Fruit fly (Drosophila melanogaster) whole organism, embryonic: ENCODE results near the gene gish.

Experiments used
- Antp ChIP-seq: fragments of 200-800 bp; sonication (Bioruptor generic); optimal IDR thresholded peaks from 3 replicates; lab custom pipeline; 2016; ENCODE audit warnings: missing biosample characterization, missing genetic modification characterization
- C15 ChIP-seq: fragments of 200-800 bp; sonication (Bioruptor generic); IDR thresholded peaks from 3 replicates; pipeline ENCODE4 v1.3.6; 2022; ENCODE audit warnings: missing biosample characterization, missing genetic modification characterization
- CG10209 ChIP-seq: fragments of 200-800 bp; sonication (Bioruptor generic); optimal IDR thresholded peaks from 3 replicates; lab custom pipeline; 2017; ENCODE audit warnings: missing biosample characterization, mild to moderate bottlenecking, missing genetic modification characterization, missing genetic modification reagents
- CG1024 ChIP-seq: fragments of 200-800 bp; sonication (Bioruptor generic); IDR thresholded peaks from 2 replicates; pipeline ENCODE4 v1.3.6; 2022; ENCODE audit warnings: missing biosample characterization, missing genetic modification characterization
- CG10654 ChIP-seq: fragments of 200-800 bp; sonication (Bioruptor generic); optimal IDR thresholded peaks from 2 replicates; lab custom pipeline; 2016; ENCODE audit warnings: missing biosample characterization, missing genetic modification characterization
- CG11093 ChIP-seq: fragments of 200-800 bp; sonication (Bioruptor generic); IDR thresholded peaks from 3 replicates; pipeline ENCODE4 v1.3.6; 2022; ENCODE audit warnings: missing biosample characterization, missing genetic modification characterization
- CG11247 ChIP-seq: fragments of 200-800 bp; sonication (Bioruptor generic); IDR thresholded peaks from 2 replicates; pipeline ENCODE4 v1.3.6; 2022; ENCODE audit warnings: missing biosample characterization, missing genetic modification characterization
- CG11723 ChIP-seq: fragments of 200-800 bp; sonication (Bioruptor generic); optimal IDR thresholded peaks from 2 replicates; lab custom pipeline; 2017; ENCODE audit warnings: missing biosample characterization, mild to moderate bottlenecking, missing genetic modification characterization
- CG12659 ChIP-seq: fragments of 200-800 bp; sonication (Bioruptor generic); optimal IDR thresholded peaks from 3 replicates; lab custom pipeline; 2017; ENCODE audit warnings: mild to moderate bottlenecking, missing biosample characterization, missing genetic modification reagents, missing genetic modification characterization
- CG12769 ChIP-seq: fragments of 200-800 bp; sonication (Bioruptor generic); optimal IDR thresholded peaks from 2 replicates; lab custom pipeline; 2019; ENCODE audit warnings: missing biosample characterization, mild to moderate bottlenecking, missing genetic modification characterization, moderate library complexity
- CG13624 ChIP-seq: fragments of 200-800 bp; sonication (Bioruptor generic); optimal IDR thresholded peaks from 2 replicates; lab custom pipeline; 2016; ENCODE audit warnings: missing biosample characterization, missing genetic modification characterization
- CG15011 ChIP-seq: fragments of 200-800 bp; sonication (Bioruptor generic); optimal IDR thresholded peaks from 3 replicates; lab custom pipeline; 2018; ENCODE audit warnings: missing biosample characterization, mild to moderate bottlenecking, missing genetic modification characterization
- CG1602 ChIP-seq: fragments of 200-800 bp; sonication (Bioruptor generic); optimal IDR thresholded peaks from 3 replicates; lab custom pipeline; 2016; ENCODE audit warnings: missing biosample characterization, missing genetic modification characterization
- CG16779 ChIP-seq: fragments of 200-800 bp; sonication (Bioruptor generic); IDR thresholded peaks from 2 replicates; pipeline ENCODE4 v1.3.6; 2022; ENCODE audit warnings: missing biosample characterization, missing genetic modification characterization
- CG17359 ChIP-seq: fragments of 200-800 bp; sonication (Bioruptor generic); optimal IDR thresholded peaks from 3 replicates; lab custom pipeline; 2018; ENCODE audit warnings: missing biosample characterization, mild to moderate bottlenecking, missing genetic modification characterization, moderate library complexity
- CG18476 ChIP-seq: fragments of 200-800 bp; sonication (Bioruptor generic); optimal IDR thresholded peaks from 2 replicates; lab custom pipeline; 2016; ENCODE audit warnings: missing biosample characterization, mild to moderate bottlenecking, missing genetic modification characterization
- CG4730 ChIP-seq: fragments of 200-800 bp; sonication (Bioruptor generic); IDR thresholded peaks from 2 replicates; pipeline ENCODE4 v1.3.6; 2022; ENCODE audit warnings: missing biosample characterization, missing genetic modification characterization
- CG4820 ChIP-seq: fragments of 200-800 bp; sonication (Bioruptor generic); optimal IDR thresholded peaks from 3 replicates; lab custom pipeline; 2016; ENCODE audit warnings: missing biosample characterization, missing genetic modification characterization
- CG6765 ChIP-seq: fragments of 200-800 bp; sonication (Bioruptor generic); optimal IDR thresholded peaks from 3 replicates; lab custom pipeline; 2017; ENCODE audit warnings: missing biosample characterization, mild to moderate bottlenecking, missing genetic modification characterization
- CG7271 ChIP-seq: fragments of 200-800 bp; sonication (Bioruptor generic); optimal IDR thresholded peaks from 2 replicates; lab custom pipeline; 2018; ENCODE audit warnings: missing biosample characterization, mild to moderate bottlenecking, missing genetic modification characterization, moderate library complexity
- CG7839 ChIP-seq: fragments of 200-800 bp; sonication (Bioruptor generic); optimal IDR thresholded peaks from 3 replicates; lab custom pipeline; 2018; ENCODE audit warnings: missing biosample characterization, mild to moderate bottlenecking, missing genetic modification characterization, moderate library complexity
- CG7928 ChIP-seq: fragments of 200-800 bp; sonication (Bioruptor generic); optimal IDR thresholded peaks from 2 replicates; lab custom pipeline; 2017; ENCODE audit warnings: missing biosample characterization, mild to moderate bottlenecking, missing genetic modification characterization
- CG9797 ChIP-seq: fragments of 200-800 bp; sonication (Bioruptor generic); optimal IDR thresholded peaks from 3 replicates; lab custom pipeline; 2018; ENCODE audit warnings: missing biosample characterization, mild to moderate bottlenecking, missing genetic modification characterization
- Camta ChIP-seq: fragments of 200-800 bp; sonication (Bioruptor generic); optimal IDR thresholded peaks from 2 replicates; lab custom pipeline; 2016; ENCODE audit warnings: missing biosample characterization, missing genetic modification characterization
- Dref ChIP-seq: fragments of 200-800 bp; sonication (Bioruptor generic); IDR thresholded peaks from 2 replicates; pipeline ENCODE4 v1.3.6; 2022; ENCODE audit warnings: missing biosample characterization, missing genetic modification characterization
- Hmr ChIP-seq: fragments of 200-800 bp; sonication (Bioruptor generic); optimal IDR thresholded peaks from 3 replicates; lab custom pipeline; 2017; ENCODE audit warnings: mild to moderate bottlenecking, missing biosample characterization, missing genetic modification reagents, missing genetic modification characterization
- Meics ChIP-seq: fragments of 200-800 bp; sonication (Bioruptor generic); optimal IDR thresholded peaks from 2 replicates; lab custom pipeline; 2017; ENCODE audit warnings: missing biosample characterization, mild to moderate bottlenecking, missing genetic modification characterization
- Ravus ChIP-seq: fragments of 200-800 bp; sonication (Bioruptor generic); IDR thresholded peaks from 2 replicates; pipeline ENCODE4 v1.3.6; 2022; ENCODE audit warnings: missing biosample characterization, missing genetic modification characterization
- Tbp ChIP-seq: fragments of >200 bp; optimal IDR thresholded peaks from 2 replicates; lab custom pipeline; 2018; ENCODE audit warnings: missing biosample characterization, missing genetic modification characterization
- amos ChIP-seq: fragments of 200-800 bp; sonication (Bioruptor generic); IDR thresholded peaks from 2 replicates; pipeline ENCODE4 v1.3.6; 2022; ENCODE audit warnings: missing biosample characterization, missing genetic modification characterization; ENCODE audit not compliant: partially characterized antibody
- br ChIP-seq: fragments of >200 bp; optimal IDR thresholded peaks from 2 replicates; lab custom pipeline; 2017
- chinmo ChIP-seq: fragments of 200-800 bp; sonication (Bioruptor generic); IDR thresholded peaks from 4 replicates; pipeline ENCODE4 v1.3.6; 2022; ENCODE audit warnings: missing biosample characterization, missing genetic modification characterization; ENCODE audit not compliant: partially characterized antibody
- dati ChIP-seq: fragments of 200-800 bp; sonication (Bioruptor generic); IDR thresholded peaks from 2 replicates; pipeline ENCODE4 v1.3.6; 2022; ENCODE audit warnings: missing biosample characterization, missing genetic modification characterization
- dpn ChIP-seq, 2 experiments: fragments of 200-800 bp; sonication (Bioruptor generic); optimal IDR thresholded peaks; 3 replicates each; lab custom pipeline; 2016; ENCODE audit warnings: missing biosample characterization in 2 of 2, missing genetic modification characterization in 2 of 2
- exex ChIP-seq: fragments of 200-800 bp; sonication (Bioruptor generic); optimal IDR thresholded peaks from 4 replicates; lab custom pipeline; 2018; ENCODE audit warnings: missing biosample characterization, mild to moderate bottlenecking, missing genetic modification characterization, moderate library complexity
- eyg ChIP-seq: fragments of 200-800 bp; sonication (Bioruptor generic); optimal IDR thresholded peaks from 3 replicates; lab custom pipeline; 2016; ENCODE audit warnings: missing biosample characterization, missing genetic modification characterization
- grau ChIP-seq: fragments of 200-800 bp; optimal IDR thresholded peaks from 3 replicates; lab custom pipeline; 2019; ENCODE audit warnings: missing biosample characterization, mild to moderate bottlenecking, missing genetic modification characterization, moderate library complexity
- grn ChIP-seq: fragments of 200-800 bp; sonication (Bioruptor generic); optimal IDR thresholded peaks from 3 replicates; lab custom pipeline; 2017; ENCODE audit warnings: missing biosample characterization, missing genetic modification characterization
- kay ChIP-seq: fragments of 200-800 bp; sonication (Bioruptor generic); optimal IDR thresholded peaks from 2 replicates; lab custom pipeline; 2016; ENCODE audit warnings: missing biosample characterization, missing genetic modification characterization
- ken ChIP-seq: fragments of 200-800 bp; sonication (Bioruptor generic); IDR thresholded peaks from 3 replicates; pipeline ENCODE4 v1.3.6; 2022; ENCODE audit warnings: missing biosample characterization, missing genetic modification characterization
- kni ChIP-seq: fragments of 200-800 bp; sonication (Bioruptor generic); optimal IDR thresholded peaks from 3 replicates; lab custom pipeline; 2017; ENCODE audit warnings: mild to moderate bottlenecking, missing biosample characterization, missing genetic modification reagents, missing genetic modification characterization
- lab ChIP-seq: fragments of 200-800 bp; sonication (Bioruptor generic); optimal IDR thresholded peaks from 3 replicates; lab custom pipeline; 2017; ENCODE audit warnings: missing biosample characterization, missing genetic modification characterization, mild to moderate bottlenecking, moderate library complexity, missing genetic modification reagents
- mam ChIP-seq: fragments of 200-800 bp; sonication (Bioruptor generic); optimal IDR thresholded peaks from 3 replicates; lab custom pipeline; 2016; ENCODE audit warnings: missing biosample characterization, missing genetic modification characterization
- org-1 ChIP-seq: fragments of 200-800 bp; sonication (Bioruptor generic); optimal IDR thresholded peaks from 2 replicates; lab custom pipeline; 2017; ENCODE audit warnings: missing biosample characterization, missing genetic modification characterization
- psq ChIP-seq: fragments of 200-800 bp; sonication (Bioruptor generic); optimal IDR thresholded peaks from 2 replicates; lab custom pipeline; 2017; ENCODE audit warnings: missing biosample characterization, missing genetic modification characterization
- repo ChIP-seq: fragments of 200-800 bp; sonication (Bioruptor generic); optimal IDR thresholded peaks from 2 replicates; lab custom pipeline; 2016; ENCODE audit warnings: missing biosample characterization, missing genetic modification characterization
- schlank ChIP-seq: fragments of 200-800 bp; sonication (Bioruptor generic); optimal IDR thresholded peaks from 2 replicates; lab custom pipeline; 2018; ENCODE audit warnings: missing biosample characterization, mild to moderate bottlenecking, missing genetic modification characterization
- sim ChIP-seq: fragments of 200-800 bp; sonication (Bioruptor generic); IDR thresholded peaks from 2 replicates; pipeline ENCODE4 v1.3.6; 2022; ENCODE audit warnings: missing biosample characterization, missing genetic modification characterization
- trem ChIP-seq: fragments of 200-800 bp; optimal IDR thresholded peaks from 3 replicates; lab custom pipeline; 2019; ENCODE audit warnings: missing biosample characterization, mild to moderate bottlenecking, missing genetic modification characterization, moderate library complexity
- zfh2 ChIP-seq: fragments of 200-800 bp; sonication (Bioruptor generic); optimal IDR thresholded peaks from 2 replicates; lab custom pipeline; 2016; ENCODE audit warnings: missing biosample characterization, missing genetic modification characterization

gish gene

DNA sequence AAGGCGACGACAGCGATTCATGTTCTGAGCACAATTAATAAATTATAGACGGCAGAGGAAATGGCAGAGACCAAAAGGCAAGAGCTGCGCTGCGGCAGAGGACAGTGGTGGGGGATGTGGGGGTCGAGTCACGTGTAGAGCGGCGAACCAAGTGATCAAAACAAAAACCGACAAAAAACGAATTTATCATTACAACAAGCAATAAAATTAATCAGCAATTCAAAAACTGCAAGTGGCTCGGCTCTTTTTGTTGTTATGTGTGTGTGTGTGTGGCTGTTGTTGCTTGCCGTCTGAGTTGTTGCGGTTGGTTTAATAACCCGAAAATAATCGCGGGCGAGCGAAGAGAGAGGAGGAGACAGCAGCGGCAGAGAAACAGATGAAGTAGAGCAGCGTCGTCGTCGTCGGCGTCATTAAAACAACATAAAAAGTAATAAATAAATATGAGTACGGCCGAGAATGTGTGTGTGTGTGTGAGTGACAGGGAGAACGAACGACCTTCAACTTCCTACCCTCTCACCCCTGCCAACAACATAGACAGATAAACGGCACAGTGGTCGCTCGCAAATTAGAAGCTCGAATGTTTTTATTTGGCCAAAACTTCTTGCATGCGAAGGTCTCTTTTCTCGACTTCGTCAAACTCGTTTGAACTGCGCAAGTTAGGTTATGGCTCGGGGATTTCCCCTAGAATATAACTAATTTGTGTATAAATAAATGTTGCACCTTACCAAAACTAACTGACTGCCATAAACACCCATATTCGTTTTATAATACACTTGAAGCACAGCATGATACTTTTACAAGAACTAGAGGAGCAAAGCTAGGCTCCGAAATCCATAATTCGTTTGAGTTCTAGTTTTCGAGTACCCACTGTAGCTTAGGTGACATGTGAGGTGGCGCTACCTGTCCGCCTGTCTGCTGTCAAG lies 40.6 kb upstream of the gish start (continued):
- TF ChIP-seq exex: peak; percentile 7
- TF ChIP-seq chinmo (GFP tag; lab: Robert Waterston, UW): no peak
- no peak for TF ChIP-seq CG7928
- peak; percentile 90 for TF ChIP-seq psq (GFP tag; lab: Kevin White, UChicago)
- TF ChIP-seq CG12659 (GFP tag; lab: Kevin White, UChicago): peak; percentile 76
- peak; percentile 72 to 75 for TF ChIP-seq dpn (GFP tag; optimal IDR thresholded peaks at IDR 0.05; lab: Kevin White, UChicago)
- TF ChIP-seq mam (GFP tag; lab: Kevin White, UChicago): peak; percentile 74
- TF ChIP-seq CG11093 (GFP tag; lab: Robert Waterston, UW): peak; percentile 71; the same call in 1 of the 3 replicates
- TF ChIP-seq eyg (GFP tag; lab: Kevin White, UChicago): peak; percentile 64
- TF ChIP-seq grau (tag; lab: Kevin White, UChicago): peak; percentile 96
- peak; percentile 55 for TF ChIP-seq CG1602 (GFP tag; lab: Kevin White, UChicago)
- TF ChIP-seq Meics: peak; percentile 82
- peak; percentile 68 for TF ChIP-seq CG17359 (tag; lab: Kevin White, UChicago)
- no peak for TF ChIP-seq C15
- TF ChIP-seq Tbp (GFP tag; lab: Kevin White, UChicago): no peak
- TF ChIP-seq ken (GFP tag; lab: Robert Waterston, UW): no peak
- peak; percentile 61 for TF ChIP-seq repo
- TF ChIP-seq CG11723 (GFP tag; lab: Kevin White, UChicago): peak; percentile 68
- peak; percentile 69 for TF ChIP-seq lab (GFP tag; lab: Kevin White, UChicago)
- no peak for TF ChIP-seq CG11247 (GFP tag; lab: Robert Waterston, UW)
- peak; percentile 83 for TF ChIP-seq org-1
- TF ChIP-seq Hmr (GFP tag; lab: Kevin White, UChicago): peak; percentile 76
- peak; percentile 23 for TF ChIP-seq kay (GFP tag; lab: Kevin White, UChicago)
- TF ChIP-seq grn (GFP tag; lab: Kevin White, UChicago): no peak
- peak; percentile 49 for TF ChIP-seq schlank (tag; lab: Kevin White, UChicago)
- no peak for TF ChIP-seq CG16779 (GFP tag; lab: Robert Waterston, UW)
- no peak for TF ChIP-seq CG6765 (GFP tag; lab: Kevin White, UChicago)
- TF ChIP-seq CG4730 (GFP tag; lab: Robert Waterston, UW): no peak
- TF ChIP-seq CG9797: peak; percentile 5
- TF ChIP-seq CG10654 (GFP tag; lab: Kevin White, UChicago): peak; percentile 61
- TF ChIP-seq CG18476: peak; percentile 62
- peak; percentile 74 for TF ChIP-seq kni (GFP tag; lab: Kevin White, UChicago)
- TF ChIP-seq Camta: peak; percentile 79
- peak; percentile 84 for TF ChIP-seq CG10209 (GFP tag; lab: Kevin White, UChicago)
- TF ChIP-seq CG1024 (GFP tag; lab: Robert Waterston, UW): no peak
- TF ChIP-seq trem (tag; lab: Kevin White, UChicago): peak; percentile 45
- peak; percentile 57 for TF ChIP-seq zfh2 (GFP tag; lab: Kevin White, UChicago)
- TF ChIP-seq Dref (GFP tag; lab: Robert Waterston, UW): no peak
- TF ChIP-seq sim (GFP tag; lab: Robert Waterston, UW): no peak
- TF ChIP-seq CG15011: peak; percentile 58
- peak; percentile 78 for TF ChIP-seq Antp (GFP tag; lab: Kevin White, UChicago)
- peak; percentile 77 for TF ChIP-seq CG4820 (GFP tag; lab: Kevin White, UChicago)
- TF ChIP-seq Ravus (GFP tag; lab: Robert Waterston, UW): no peak
- no peak for TF ChIP-seq amos (GFP tag; lab: Robert Waterston, UW)
- TF ChIP-seq dati (GFP tag; lab: Robert Waterston, UW): no peak
- peak; percentile 39 for TF ChIP-seq CG12769 (tag; lab: Kevin White, UChicago)
- no peak for TF ChIP-seq CG7271 (tag; lab: Kevin White, UChicago)
- peak; percentile 59 for TF ChIP-seq CG13624 (GFP tag; lab: Kevin White, UChicago)
- no peak for TF ChIP-seq br (lab: Kevin White, UChicago)
- TF ChIP-seq CG7839 (tag; lab: Kevin White, UChicago): peak; percentile 84
